Fruit fly (Drosophila melanogaster) whole organism, embryonic: Measurements from ENCODE around the gene aux.

Source experiments
- Bgb ChIP-seq: fragments of 200-800 bp; sonication (Bioruptor generic); IDR thresholded peaks from 2 replicates; pipeline ENCODE4 v1.3.6; 2022; ENCODE audit warnings: missing biosample characterization, missing genetic modification characterization; ENCODE audit not compliant: partially characterized antibody
- CG16779 ChIP-seq: fragments of 200-800 bp; sonication (Bioruptor generic); IDR thresholded peaks from 2 replicates; pipeline ENCODE4 v1.3.6; 2022; ENCODE audit warnings: missing biosample characterization, missing genetic modification characterization
- cas ChIP-seq: fragments of 200-800 bp; sonication (Bioruptor generic); IDR thresholded peaks from 2 replicates; pipeline ENCODE4 v1.3.6; 2022; ENCODE audit warnings: missing biosample characterization, missing genetic modification characterization
- p53 ChIP-seq: fragments of 200-800 bp; sonication (Bioruptor generic); optimal IDR thresholded peaks from 2 replicates; lab custom pipeline; 2016; ENCODE audit warnings: missing biosample characterization, missing genetic modification characterization
- stwl ChIP-seq: fragments of 200-800 bp; sonication (Bioruptor generic); optimal IDR thresholded peaks from 3 replicates; lab custom pipeline; 2018; ENCODE audit warnings: missing biosample characterization, mild to moderate bottlenecking, missing genetic modification characterization, moderate library complexity

DNA sequence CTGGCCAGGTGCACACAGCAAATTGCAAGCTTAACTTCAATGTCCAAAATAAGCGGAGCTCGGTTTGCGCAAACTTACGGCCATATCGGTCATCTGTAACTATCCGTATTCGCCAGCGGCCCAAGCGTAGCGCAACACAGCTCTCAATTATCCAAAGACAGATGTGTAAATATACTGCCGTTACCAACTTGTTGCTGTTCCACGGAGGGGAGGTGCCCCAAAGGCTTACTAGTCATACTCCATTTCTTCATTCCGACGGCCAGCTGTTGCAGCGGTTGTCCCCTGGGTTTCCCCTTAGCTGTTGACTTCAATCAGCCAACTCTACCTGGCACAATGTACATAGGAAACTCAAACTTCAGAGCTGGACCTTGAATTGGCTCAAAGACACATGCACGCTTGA, 8.4 kb downstream of the aux start, which contains the start of gene CG31516:
- TF ChIP-seq cas (GFP tag; lab: Robert Waterston, UW) (no peak), CG16779 (GFP tag; lab: Robert Waterston, UW) (no peak), stwl (tag; lab: Kevin White, UChicago) (no peak), Bgb (GFP tag; lab: Robert Waterston, UW) (no peak), p53 (GFP tag; lab: Kevin White, UChicago) (no peak)
